Fruit fly (Drosophila melanogaster) whole organism, wandering third instar larva: Measurements from ENCODE around the gene CG18754.

Experiments used
- Abd-B ChIP-seq: fragments of >200 bp; optimal IDR thresholded peaks from 2 replicates; lab custom pipeline; 2017; ENCODE audit warnings: missing biosample characterization, missing genetic modification characterization
- GATAd ChIP-seq: sonication (Bioruptor generic); optimal IDR thresholded peaks from 2 replicates; lab custom pipeline; 2016; ENCODE audit warnings: missing biosample characterization, missing genetic modification characterization
- Hr78 ChIP-seq: fragments of >200 bp; optimal IDR thresholded peaks from 2 replicates; lab custom pipeline; 2017; ENCODE audit warnings: missing biosample characterization, missing genetic modification characterization
- Jra ChIP-seq: sonication (Bioruptor generic); optimal IDR thresholded peaks from 2 replicates; lab custom pipeline; 2016; ENCODE audit warnings: missing biosample characterization, missing genetic modification characterization
- OdsH ChIP-seq: fragments of 200-800 bp; sonication (Bioruptor generic); optimal IDR thresholded peaks from 2 replicates; lab custom pipeline; 2016; ENCODE audit warnings: missing biosample characterization, mild to moderate bottlenecking, missing genetic modification characterization
- Sp1 ChIP-seq: fragments of 200-800 bp; sonication (Bioruptor generic); optimal IDR thresholded peaks from 3 replicates; lab custom pipeline; 2019; ENCODE audit warnings: missing biosample characterization, mild to moderate bottlenecking, missing genetic modification characterization, moderate library complexity
- br ChIP-seq: fragments of 200-800 bp; sonication (Bioruptor generic); optimal IDR thresholded peaks from 2 replicates; lab custom pipeline; 2016; ENCODE audit warnings: missing biosample characterization, missing genetic modification characterization
- dl ChIP-seq, 2 experiments: fragments of 175-275, 200-275 bp in 1 of 2; fragments of 200-275 bp in 1 of 2; sonication (Bioruptor generic); optimal IDR thresholded peaks; lab custom pipeline; 2018; ENCODE audit warnings: mild to moderate bottlenecking in 2 of 2, missing biosample characterization in 2 of 2, missing genetic modification characterization in 2 of 2, moderate library complexity in 2 of 2; ENCODE audit not compliant: partially characterized antibody in 2 of 2, insufficient read depth in 1 of 2
- psq ChIP-seq: fragments of 200-800 bp; sonication (Bioruptor generic); optimal IDR thresholded peaks from 3 replicates; lab custom pipeline; 2017; ENCODE audit warnings: missing biosample characterization, mild to moderate bottlenecking, missing genetic modification characterization, moderate library complexity
- rgr ChIP-seq: fragments of 200-800 bp; sonication (Bioruptor generic); optimal IDR thresholded peaks from 3 replicates; lab custom pipeline; 2016; ENCODE audit warnings: missing biosample characterization, mild to moderate bottlenecking, missing genetic modification characterization
- sv ChIP-seq: fragments of 200-800 bp; sonication (Bioruptor generic); optimal IDR thresholded peaks from 3 replicates; lab custom pipeline; 2016; ENCODE audit warnings: missing biosample characterization, missing genetic modification characterization
- usp ChIP-seq: fragments of >200 bp; optimal IDR thresholded peaks from 2 replicates; lab custom pipeline; 2017; ENCODE audit warnings: missing biosample characterization, missing genetic modification characterization

DNA sequence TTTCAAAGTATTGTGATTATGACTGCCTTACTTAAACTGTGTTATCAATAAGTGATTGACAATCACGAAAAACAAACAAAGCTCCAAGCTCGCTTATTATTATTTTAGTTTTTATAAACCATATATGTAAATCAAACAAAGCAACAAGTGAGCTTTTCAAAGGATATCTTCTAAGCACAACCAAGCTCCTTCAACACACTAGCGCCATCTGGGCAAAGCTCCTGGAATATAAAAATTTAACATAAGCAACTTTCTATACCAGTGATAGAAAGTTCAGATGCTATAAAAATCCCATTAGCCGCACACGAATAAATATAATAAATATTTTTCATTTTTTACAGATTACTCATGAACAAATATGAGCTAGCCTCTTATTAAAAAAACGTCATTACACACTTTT, 19.4 kb upstream of the CG18754 start:
- TF ChIP-seq br (no peak), dl (GFP tag; optimal IDR thresholded peaks at IDR 0.05; lab: Kevin White, UChicago; ENCODE audit: insufficient read depth in 1 of 2, partially characterized antibody in 2 of 2) (no peak), Hr78 (GFP tag; lab: Kevin White, UChicago) (no peak), psq (GFP tag; lab: Kevin White, UChicago) (no peak), usp (GFP tag; lab: Kevin White, UChicago) (no peak), Jra (GFP tag; lab: Kevin White, UChicago) (no peak), Abd-B (GFP tag; lab: Kevin White, UChicago) (no peak), Sp1 (GFP tag; lab: Kevin White, UChicago) (no peak), GATAd (no peak), OdsH (GFP tag; lab: Kevin White, UChicago) (no peak), sv (no peak), rgr (GFP tag; lab: Kevin White, UChicago) (no peak)
